Worm (Caenorhabditis elegans) whole organism, L3 larva: ENCODE data around the gene C44C10.9.

Experiments used
- R02D3.7 ChIP-seq: fragments of 150-350 bp; optimal IDR thresholded peaks from 2 replicates; lab custom pipeline; 2014; ENCODE audit warnings: missing biosample characterization, missing genetic modification characterization
- ZK546.5 ChIP-seq: sonication (generic microtip); optimal IDR thresholded peaks from 2 replicates; lab custom pipeline; 2017; ENCODE audit warnings: missing biosample characterization, missing genetic modification characterization
- aly-2 ChIP-seq: fragments of 150-350 bp; optimal IDR thresholded peaks from 2 replicates; lab custom pipeline; 2014; ENCODE audit warnings: missing biosample characterization, missing genetic modification characterization
- ama-1 ChIP-seq: fragments of 150-350 bp; optimal IDR thresholded peaks from 2 replicates; lab custom pipeline; 2018
- ceh-28 ChIP-seq: fragments of 150-350 bp; optimal IDR thresholded peaks from 2 replicates; lab custom pipeline; 2014; ENCODE audit warnings: missing biosample characterization, missing genetic modification reagents, missing genetic modification characterization
- ceh-82 ChIP-seq: fragments of 150-350 bp; optimal IDR thresholded peaks from 2 replicates; lab custom pipeline; 2014; ENCODE audit warnings: missing biosample characterization, missing genetic modification characterization
- ceh-9 ChIP-seq: sonication (generic microtip); optimal IDR thresholded peaks from 2 replicates; lab custom pipeline; 2018; ENCODE audit warnings: missing biosample characterization, missing genetic modification characterization
- daf-12 ChIP-seq: fragments of 150-350 bp; optimal IDR thresholded peaks from 2 replicates; lab custom pipeline; 2014; ENCODE audit warnings: missing biosample characterization, missing genetic modification reagents, missing genetic modification characterization
- egl-27 ChIP-seq: sonication (generic microtip); optimal IDR thresholded peaks from 4 replicates; lab custom pipeline; 2017; ENCODE audit warnings: missing biosample characterization, missing genetic modification reagents, missing genetic modification characterization
- egl-5 ChIP-seq: fragments of 150-350 bp; optimal IDR thresholded peaks from 2 replicates; lab custom pipeline; 2017; ENCODE audit warnings: missing biosample characterization, missing genetic modification reagents, missing genetic modification characterization, inconsistent platforms
- elt-1 ChIP-seq: fragments of 150-350 bp; optimal IDR thresholded peaks from 2 replicates; lab custom pipeline; 2014; ENCODE audit warnings: missing biosample characterization, missing genetic modification characterization
- elt-2 ChIP-seq: sonication (generic microtip); optimal IDR thresholded peaks from 2 replicates; lab custom pipeline; 2016; ENCODE audit warnings: missing genetic modification reagents, mild to moderate bottlenecking, missing genetic modification characterization, missing compliant biosample characterization
- elt-3 ChIP-seq, 3 experiments: fragments of 150-350 bp in 1 of 3; sonication (generic microtip) in 2 of 3; optimal IDR thresholded peaks; 2 replicates in 2 of 3; 4 replicates in 1 of 3; lab custom pipeline; 2014 to 2017; ENCODE audit warnings: missing biosample characterization in 3 of 3, missing genetic modification characterization in 3 of 3
- eor-1 ChIP-seq, 2 experiments: fragments of 150-350 bp; optimal IDR thresholded peaks; 2 replicates each; lab custom pipeline; 2014 to 2018; ENCODE audit warnings: missing biosample characterization in 2 of 2, missing genetic modification characterization in 2 of 2
- fkh-10 ChIP-seq: sonication (generic microtip); optimal IDR thresholded peaks from 2 replicates; lab custom pipeline; 2017; ENCODE audit warnings: missing biosample characterization, missing genetic modification reagents, missing genetic modification characterization
- fkh-2 ChIP-seq: fragments of 150-350 bp; optimal IDR thresholded peaks from 2 replicates; lab custom pipeline; 2014; ENCODE audit warnings: missing biosample characterization, missing genetic modification reagents, missing genetic modification characterization
- fos-1 ChIP-seq: fragments of 150-350 bp; optimal IDR thresholded peaks from 2 replicates; lab custom pipeline; 2014; ENCODE audit warnings: missing biosample characterization, missing genetic modification characterization
- jun-1 ChIP-seq: fragments of 150-350 bp; optimal IDR thresholded peaks from 2 replicates; lab custom pipeline; 2014; ENCODE audit warnings: missing biosample characterization, missing genetic modification reagents, missing genetic modification characterization
- lin-15B ChIP-seq: fragments of 150-350 bp; optimal IDR thresholded peaks from 2 replicates; lab custom pipeline; 2014; ENCODE audit warnings: missing biosample characterization, missing genetic modification characterization
- lin-39 ChIP-seq: fragments of 150-350 bp; optimal IDR thresholded peaks from 2 replicates; lab custom pipeline; 2018; ENCODE audit warnings: missing biosample characterization, missing genetic modification reagents, missing genetic modification characterization
- lsy-12 ChIP-seq: sonication (generic microtip); optimal IDR thresholded peaks from 2 replicates; lab custom pipeline; 2016; ENCODE audit warnings: mild to moderate bottlenecking, missing genetic modification characterization, missing compliant biosample characterization
- mml-1 ChIP-seq: fragments of 150-350 bp; sonication (generic microtip); optimal IDR thresholded peaks from 3 replicates; lab custom pipeline; 2014; ENCODE audit warnings: missing biosample characterization, missing genetic modification characterization
- nfya-1 ChIP-seq: sonication (generic microtip); optimal IDR thresholded peaks from 2 replicates; lab custom pipeline; 2017; ENCODE audit warnings: missing genetic modification characterization, mild to moderate bottlenecking, missing compliant biosample characterization, antibody characterized with exemption, moderate library complexity; ENCODE audit not compliant: insufficient read depth
- nhr-11 ChIP-seq: fragments of 150-350 bp; optimal IDR thresholded peaks from 2 replicates; lab custom pipeline; 2014; ENCODE audit warnings: missing biosample characterization, missing genetic modification characterization
- nhr-12 ChIP-seq: fragments of 150-350 bp; optimal IDR thresholded peaks from 2 replicates; lab custom pipeline; 2014; ENCODE audit warnings: missing biosample characterization, missing genetic modification characterization
- nhr-23 ChIP-seq: fragments of 150-350 bp; optimal IDR thresholded peaks from 2 replicates; lab custom pipeline; 2014; ENCODE audit warnings: missing biosample characterization, missing genetic modification reagents, missing genetic modification characterization
- nhr-237 ChIP-seq: fragments of 150-350 bp; optimal IDR thresholded peaks from 2 replicates; lab custom pipeline; 2014; ENCODE audit warnings: missing biosample characterization, missing genetic modification characterization
- nhr-25 ChIP-seq: sonication (generic microtip); optimal IDR thresholded peaks from 2 replicates; lab custom pipeline; 2017; ENCODE audit warnings: missing biosample characterization, missing genetic modification characterization
- nhr-28 ChIP-seq: fragments of 150-350 bp; optimal IDR thresholded peaks from 2 replicates; lab custom pipeline; 2014; ENCODE audit warnings: missing biosample characterization, missing genetic modification characterization
- nhr-43 ChIP-seq: sonication (generic microtip); optimal IDR thresholded peaks from 2 replicates; lab custom pipeline; 2016; ENCODE audit warnings: mild to moderate bottlenecking, missing genetic modification characterization, missing compliant biosample characterization; ENCODE audit not compliant: poor library complexity, severe bottlenecking
- nhr-67 ChIP-seq: fragments of 150-350 bp; optimal IDR thresholded peaks from 2 replicates; lab custom pipeline; 2014; ENCODE audit warnings: missing biosample characterization, missing genetic modification characterization
- nhr-76 ChIP-seq: fragments of 150-350 bp; sonication (generic microtip); optimal IDR thresholded peaks from 5 replicates; lab custom pipeline; 2014; ENCODE audit warnings: missing biosample characterization, missing genetic modification characterization
- nhr-77 ChIP-seq: fragments of 150-350 bp; optimal IDR thresholded peaks from 2 replicates; lab custom pipeline; 2014; ENCODE audit warnings: missing biosample characterization, missing genetic modification characterization
- pha-4 ChIP-seq: fragments of 150-350 bp; optimal IDR thresholded peaks from 2 replicates; lab custom pipeline; 2014; ENCODE audit warnings: missing biosample characterization, missing genetic modification reagents, missing genetic modification characterization
- sea-2 ChIP-seq: fragments of 150-350 bp; sonication (generic microtip); optimal IDR thresholded peaks from 4 replicates; lab custom pipeline; 2014; ENCODE audit warnings: missing biosample characterization, missing genetic modification reagents, missing genetic modification characterization
- skn-1 ChIP-seq: fragments of 150-350 bp; optimal IDR thresholded peaks from 2 replicates; lab custom pipeline; 2014; ENCODE audit warnings: missing biosample characterization, missing genetic modification characterization
- tbx-2 ChIP-seq: sonication (generic microtip); optimal IDR thresholded peaks from 2 replicates; lab custom pipeline; 2016; ENCODE audit warnings: mild to moderate bottlenecking, missing genetic modification characterization, missing compliant biosample characterization
- unc-39 ChIP-seq: sonication (generic microtip); optimal IDR thresholded peaks from 4 replicates; lab custom pipeline; 2017; ENCODE audit warnings: missing biosample characterization, missing genetic modification characterization
- unc-62 ChIP-seq: fragments of 150-350 bp; sonication (generic microtip); optimal IDR thresholded peaks from 4 replicates; lab custom pipeline; 2014; ENCODE audit warnings: missing biosample characterization, missing genetic modification reagents, missing genetic modification characterization
- zag-1 ChIP-seq: fragments of 150-350 bp; optimal IDR thresholded peaks from 2 replicates; lab custom pipeline; 2014; ENCODE audit warnings: missing biosample characterization, missing genetic modification characterization
- ztf-4 ChIP-seq: fragments of 150-350 bp; optimal IDR thresholded peaks from 2 replicates; lab custom pipeline; 2014; ENCODE audit warnings: missing biosample characterization, missing genetic modification characterization

C44C10.9 gene

ce11 chrX:11710229-11710628, 6.1 kb downstream of the C44C10.9 start, which contains the start of gene C44C10.11 (continued):
- TF ChIP-seq nhr-11 (tag; lab: Kevin White, UChicago) (no peak), daf-12 (tag; lab: Kevin White, UChicago) (no peak), mml-1 (tag; lab: Kevin White, UChicago) (no peak), nhr-28 (no peak), R02D3.7 (tag; lab: Kevin White, UChicago) (no peak), fkh-2 (tag; lab: Kevin White, UChicago) (no peak), aly-2 (tag; lab: Kevin White, UChicago) (no peak), nhr-12 (tag; lab: Kevin White, UChicago) (no peak), pha-4 (tag; lab: Kevin White, UChicago) (no peak), jun-1 (tag; lab: Kevin White, UChicago) (peak; percentile 58), tbx-2 (no peak), ZK546.5 (tag; lab: Kevin White, UChicago) (no peak), nhr-237 (no peak), zag-1 (no peak), nhr-76 (tag; lab: Kevin White, UChicago) (no peak), skn-1 (no peak), ama-1 (lab: Kevin White, UChicago) (no peak), eor-1 (tag; optimal IDR thresholded peaks at IDR 0.05; lab: Kevin White, UChicago) (no peak), unc-39 (tag; lab: Kevin White, UChicago) (no peak)
- TF ChIP-seq, all 47 proteins: peak for 9

ce11 chrX:11702236-11702635, 14.1 kb downstream of the C44C10.9 start, which contains the start of gene C44C10.3:
C44C10.3 (plus strand) TSS chrX:11702536.
- TF ChIP-seq nhr-23 (no peak), nhr-76 (tag; lab: Kevin White, UChicago) (no peak), skn-1 (no peak), jun-1 (tag; lab: Kevin White, UChicago) (no peak), nhr-77 (tag; lab: Kevin White, UChicago) (no peak)

- TF ChIP-seq lsy-12 (tag; lab: Kevin White, UChicago), result no peak
- TF ChIP-seq, all 47 proteins: peak for 0
Observed at ce11 chrX:11700263-11700662, 16.1 kb downstream of the C44C10.9 start, which contains the start of gene C44C10.15. C44C10.15 (minus strand) TSS chrX:11700363.

ce11 chrX:11696696-11697095, 19.6 kb downstream of the C44C10.9 start, which contains the start of gene C44C10.12:
C44C10.12 (plus strand) TSS chrX:11696996.
- TF ChIP-seq ceh-9 (tag; lab: Kevin White, UChicago) (no peak), lin-15B (tag; lab: Kevin White, UChicago) (no peak), egl-27 (no peak), fos-1 (tag; lab: Kevin White, UChicago) (no peak), elt-1 (tag; lab: Kevin White, UChicago) (no peak), pha-4 (tag; lab: Kevin White, UChicago) (no peak), nhr-23 (no peak), nhr-43 (tag; lab: Kevin White, UChicago) (no peak), ztf-4 (tag; lab: Kevin White, UChicago) (no peak), unc-39 (tag; lab: Kevin White, UChicago) (no peak), lin-39 (tag; lab: Kevin White, UChicago) (no peak), nhr-25 (no peak), daf-12 (tag; lab: Kevin White, UChicago) (no peak), ceh-28 (tag; lab: Kevin White, UChicago) (no peak), zag-1 (no peak), fkh-2 (tag; lab: Kevin White, UChicago) (no peak)

- peak; percentile 78 for TF ChIP-seq pha-4 (tag; lab: Kevin White, UChicago)
- TF ChIP-seq nhr-77 (tag; lab: Kevin White, UChicago), result no peak
- TF ChIP-seq egl-5 (tag; lab: Kevin White, UChicago), result peak; percentile 54
- no peak for TF ChIP-seq fkh-10 (GFP tag; lab: Kevin White, UChicago)
- TF ChIP-seq lin-15B (tag; lab: Kevin White, UChicago), result peak; percentile 41
- TF ChIP-seq nhr-67 (tag; lab: Kevin White, UChicago), result no peak
- TF ChIP-seq nhr-23, result no peak
- TF ChIP-seq ztf-4 (tag; lab: Kevin White, UChicago), result no peak
- no peak for TF ChIP-seq unc-62 (GFP tag; lab: Kevin White, UChicago)
- TF ChIP-seq mml-1 (tag; lab: Kevin White, UChicago), result no peak
- no peak for TF ChIP-seq ceh-28 (tag; lab: Kevin White, UChicago)
- TF ChIP-seq nhr-76 (tag; lab: Kevin White, UChicago), result no peak
- no peak for TF ChIP-seq R02D3.7 (tag; lab: Kevin White, UChicago)
- TF ChIP-seq nhr-25, result peak; percentile 31
- TF ChIP-seq elt-3 (tag; optimal IDR thresholded peaks at IDR 0.05; lab: Kevin White, UChicago), result no peak
- no peak for TF ChIP-seq sea-2
- TF ChIP-seq elt-1 (tag; lab: Kevin White, UChicago), result no peak
- peak; percentile 8 for TF ChIP-seq nhr-43 (tag; lab: Kevin White, UChicago)
- no peak for TF ChIP-seq ceh-9 (tag; lab: Kevin White, UChicago)
- TF ChIP-seq elt-2 (tag; lab: Kevin White, UChicago), result peak; percentile 28
- no peak for TF ChIP-seq lsy-12 (tag; lab: Kevin White, UChicago)
- TF ChIP-seq eor-1 (tag; optimal IDR thresholded peaks at IDR 0.05; lab: Kevin White, UChicago), result no peak
- no peak for TF ChIP-seq nhr-11 (tag; lab: Kevin White, UChicago)
- TF ChIP-seq lin-39 (tag; lab: Kevin White, UChicago), result no peak
- no peak for TF ChIP-seq nfya-1 (tag; lab: Kevin White, UChicago)
- no peak for TF ChIP-seq jun-1 (tag; lab: Kevin White, UChicago)
- TF ChIP-seq ama-1 (lab: Kevin White, UChicago), result no peak
- TF ChIP-seq daf-12 (tag; lab: Kevin White, UChicago), result no peak
- TF ChIP-seq fkh-2 (tag; lab: Kevin White, UChicago), result no peak
- no peak for TF ChIP-seq ceh-82
- TF ChIP-seq fos-1 (tag; lab: Kevin White, UChicago), result no peak
Observed at ce11 chrX:11693092-11693491, 23.2 kb downstream of the C44C10.9 start, which contains the start of gene smcl-1. smcl-1 (plus strand) TSS chrX:11693464.
